Fruit fly (Drosophila melanogaster) whole organism, wandering third instar larva: Measurements from ENCODE around the gene VGlut.

Source experiments
- OdsH ChIP-seq: fragments of 200-800 bp; sonication (Bioruptor generic); optimal IDR thresholded peaks from 2 replicates; lab custom pipeline; 2016; ENCODE audit warnings: missing biosample characterization, mild to moderate bottlenecking, missing genetic modification characterization
- lola ChIP-seq: fragments of >200 bp; optimal IDR thresholded peaks from 2 replicates; lab custom pipeline; 2017; ENCODE audit warnings: missing biosample characterization, missing genetic modification characterization
- psq ChIP-seq: fragments of 200-800 bp; sonication (Bioruptor generic); optimal IDR thresholded peaks from 3 replicates; lab custom pipeline; 2017; ENCODE audit warnings: missing biosample characterization, mild to moderate bottlenecking, missing genetic modification characterization, moderate library complexity
- usp ChIP-seq: fragments of >200 bp; optimal IDR thresholded peaks from 2 replicates; lab custom pipeline; 2017; ENCODE audit warnings: missing biosample characterization, missing genetic modification characterization

DNA sequence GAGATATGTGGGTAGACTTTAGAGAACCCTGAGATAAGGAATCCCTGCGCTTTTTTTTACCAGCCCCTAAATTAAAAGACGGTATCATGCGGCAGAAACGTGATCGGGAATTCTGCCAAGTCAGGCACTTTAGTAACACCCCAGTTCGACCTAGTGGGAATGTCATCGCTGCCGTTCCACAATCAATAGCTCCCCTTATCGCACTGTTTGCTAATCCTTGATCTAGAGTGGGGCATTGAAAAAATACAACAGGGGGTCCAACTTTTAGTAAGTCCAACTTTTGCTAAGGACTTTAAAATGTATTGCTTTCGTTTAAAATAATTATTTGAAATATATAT is 28.0 kb upstream of the VGlut start:
- TF ChIP-seq psq (GFP tag; lab: Kevin White, UChicago) (no peak), usp (GFP tag; lab: Kevin White, UChicago) (no peak), OdsH (no peak), lola (GFP tag; lab: Kevin White, UChicago) (no peak)
